Worm (Caenorhabditis elegans): ENCODE results near the gene cwc-15.

- no peak for TF ChIP-seq C34B4.2 (tag; optimal IDR thresholded peaks at IDR 0.05)
- no peak for TF ChIP-seq fkh-10 (GFP tag; optimal IDR thresholded peaks at IDR 0.05)
- TF ChIP-seq unc-62 (GFP tag; optimal IDR thresholded peaks at IDR 0.05): no peak
- TF ChIP-seq nhr-71 (tag; optimal IDR thresholded peaks at IDR 0.05): no peak
- TF ChIP-seq skn-1 (tag; optimal IDR thresholded peaks at IDR 0.05): no peak
- TF ChIP-seq fkh-4 (tag; optimal IDR thresholded peaks at IDR 0.05; ENCODE audit: borderline replicate concordance): no peak
These were observed 35.7 kb downstream of the cwc-15 start, which contains the start of gene F14H3.6 for ce11 chrV:16058872-16059271.
